Fruit fly (Drosophila melanogaster) whole organism, wandering third instar larva: ENCODE data around the gene CG15767.

Experiments used
- Abd-B ChIP-seq: fragments of >200 bp; optimal IDR thresholded peaks from 2 replicates; lab custom pipeline; 2017; ENCODE audit warnings: missing biosample characterization, missing genetic modification characterization
- CG32264 ChIP-seq: fragments of 200-800 bp; sonication (Bioruptor generic); optimal IDR thresholded peaks from 2 replicates; lab custom pipeline; 2016; ENCODE audit warnings: missing biosample characterization, missing genetic modification characterization
- CG9705 ChIP-seq: fragments of 200-800 bp; sonication (Bioruptor generic); optimal IDR thresholded peaks from 2 replicates; lab custom pipeline; 2018; ENCODE audit warnings: missing biosample characterization, mild to moderate bottlenecking, missing genetic modification characterization
- CrebA ChIP-seq: fragments of 200-800 bp; sonication (Bioruptor generic); optimal IDR thresholded peaks from 2 replicates; lab custom pipeline; 2016; ENCODE audit warnings: missing biosample characterization, mild to moderate bottlenecking, missing genetic modification characterization, borderline replicate concordance
- GATAd ChIP-seq: sonication (Bioruptor generic); optimal IDR thresholded peaks from 2 replicates; lab custom pipeline; 2016; ENCODE audit warnings: missing biosample characterization, missing genetic modification characterization
- Hnf4 ChIP-seq: fragments of 200-800 bp; sonication (Bioruptor generic); optimal IDR thresholded peaks from 2 replicates; lab custom pipeline; 2016; ENCODE audit warnings: missing biosample characterization, mild to moderate bottlenecking, missing genetic modification characterization
- Hr78 ChIP-seq: fragments of >200 bp; optimal IDR thresholded peaks from 2 replicates; lab custom pipeline; 2017; ENCODE audit warnings: missing biosample characterization, missing genetic modification characterization
- Hr83 ChIP-seq: fragments of 200-300 bp; sonication (Bioruptor generic); optimal IDR thresholded peaks from 2 replicates; lab custom pipeline; 2016; ENCODE audit warnings: missing biosample characterization, mild to moderate bottlenecking, missing genetic modification characterization, moderate library complexity; ENCODE audit not compliant: poor library complexity, severe bottlenecking
- N ChIP-seq: fragments of >200 bp; optimal IDR thresholded peaks from 2 replicates; lab custom pipeline; 2018; ENCODE audit warnings: missing biosample characterization, missing external identifiers, missing genetic modification characterization
- OdsH ChIP-seq: fragments of 200-800 bp; sonication (Bioruptor generic); optimal IDR thresholded peaks from 2 replicates; lab custom pipeline; 2016; ENCODE audit warnings: missing biosample characterization, mild to moderate bottlenecking, missing genetic modification characterization
- Rel ChIP-seq, 2 experiments: fragments of 200-800 bp; sonication (Bioruptor generic) in 1 of 2; optimal IDR thresholded peaks; 2 replicates in 1 of 2; 3 replicates in 1 of 2; lab custom pipeline; 2016 to 2019; ENCODE audit warnings: mild to moderate bottlenecking in 2 of 2, missing biosample characterization in 2 of 2, missing genetic modification characterization in 2 of 2, moderate library complexity in 1 of 2
- dmrt93B ChIP-seq: fragments of 200-800 bp; sonication (Bioruptor generic); optimal IDR thresholded peaks from 2 replicates; lab custom pipeline; 2018; ENCODE audit warnings: missing biosample characterization, mild to moderate bottlenecking, missing genetic modification characterization
- jim ChIP-seq: fragments of 175-275, 200-325 bp; sonication (Bioruptor generic); optimal IDR thresholded peaks from 2 replicates; lab custom pipeline; 2016; ENCODE audit warnings: missing biosample characterization, mild to moderate bottlenecking, missing genetic modification characterization
- pan ChIP-seq: fragments of >200 bp; optimal IDR thresholded peaks from 2 replicates; lab custom pipeline; 2017
- rgr ChIP-seq: fragments of 200-800 bp; sonication (Bioruptor generic); optimal IDR thresholded peaks from 3 replicates; lab custom pipeline; 2016; ENCODE audit warnings: missing biosample characterization, mild to moderate bottlenecking, missing genetic modification characterization

Gene CG15767

dm6 chrX:5839737-5840136 lies 50.5 kb downstream of the CG15767 start:
- TF ChIP-seq Rel (GFP tag; optimal IDR thresholded peaks at IDR 0.05; lab: Kevin White, UChicago) (no peak), Rel (tag; optimal IDR thresholded peaks at IDR 0.05; lab: Kevin White, UChicago) (no peak), CG9705 (GFP tag; lab: Kevin White, UChicago) (no peak), pan (lab: Kevin White, UChicago) (no peak), N (GFP tag; lab: Kevin White, UChicago) (no peak), CrebA (GFP tag; lab: Kevin White, UChicago) (no peak), OdsH (no peak), Hnf4 (GFP tag; lab: Kevin White, UChicago) (no peak), CG32264 (GFP tag; lab: Kevin White, UChicago) (no peak), rgr (GFP tag; lab: Kevin White, UChicago) (no peak), Hr78 (no peak), GATAd (no peak), jim (GFP tag; lab: Kevin White, UChicago) (no peak), Abd-B (GFP tag; lab: Kevin White, UChicago) (no peak), Hr83 (GFP tag; lab: Kevin White, UChicago) (no peak), dmrt93B (GFP tag; lab: Kevin White, UChicago) (no peak)
